Worm (Caenorhabditis elegans) whole organism, L4 larva: ENCODE results near the gene sma-2.

ENCODE experiments used
- Y105C5A.15 ChIP-seq: fragments of 200-800 bp; sonication (Bioruptor generic); IDR thresholded peaks from 2 replicates; pipeline ENCODE4 v1.3.6; 2022; ENCODE audit warnings: missing genetic modification characterization, missing compliant biosample characterization
- ama-1 ChIP-seq: fragments of 150-350 bp; optimal IDR thresholded peaks from 2 replicates; lab custom pipeline; 2014; ENCODE audit warnings: inconsistent platforms, mixed read lengths
- attf-4 ChIP-seq: sonication (generic microtip); optimal IDR thresholded peaks from 3 replicates; lab custom pipeline; 2017; ENCODE audit warnings: missing biosample characterization, missing genetic modification characterization
- ceh-28 ChIP-seq: fragments of 150-350 bp; optimal IDR thresholded peaks from 2 replicates; lab custom pipeline; 2014; ENCODE audit warnings: missing biosample characterization, missing genetic modification reagents, missing genetic modification characterization
- nhr-28 ChIP-seq: fragments of 150-350 bp; optimal IDR thresholded peaks from 2 replicates; lab custom pipeline; 2014; ENCODE audit warnings: missing biosample characterization, missing genetic modification characterization
- nhr-76 ChIP-seq: fragments of 150-350 bp; optimal IDR thresholded peaks from 2 replicates; lab custom pipeline; 2014; ENCODE audit warnings: missing biosample characterization, missing genetic modification characterization
- spr-3 ChIP-seq: fragments of 200-800 bp; sonication (Bioruptor generic); optimal IDR thresholded peaks from 2 replicates; lab custom pipeline; 2018; ENCODE audit warnings: mild to moderate bottlenecking, missing genetic modification characterization, missing compliant biosample characterization
- unc-39 ChIP-seq: sonication (generic microtip); optimal IDR thresholded peaks from 2 replicates; lab custom pipeline; 2017; ENCODE audit warnings: missing biosample characterization, missing genetic modification characterization

ce11 chrIII:8788690-8789089 is 39.2 kb downstream of the sma-2 start:
- TF ChIP-seq ama-1 (no peak), attf-4 (tag; lab: Kevin White, UChicago) (no peak), nhr-28 (tag; lab: Kevin White, UChicago) (no peak), Y105C5A.15 (GFP tag; lab: Robert Waterston, UW) (no peak), unc-39 (no peak), ceh-28 (tag; lab: Kevin White, UChicago) (no peak), spr-3 (GFP tag; lab: Kevin White, UChicago) (no peak), nhr-76 (tag; lab: Kevin White, UChicago) (no peak)
